Fruit fly (Drosophila melanogaster) whole organism, prepupa: ENCODE results near the gene sphe.

Experiments used
- Blimp-1 ChIP-seq: fragments of 200-800 bp; sonication (Bioruptor generic); optimal IDR thresholded peaks from 3 replicates; lab custom pipeline; 2017; ENCODE audit warnings: missing biosample characterization, missing genetic modification characterization, mild to moderate bottlenecking, moderate library complexity, missing genetic modification reagents
- CG10631 ChIP-seq: fragments of 200-800 bp; sonication (Bioruptor generic); optimal IDR thresholded peaks from 2 replicates; lab custom pipeline; 2016; ENCODE audit warnings: missing biosample characterization, missing genetic modification characterization
- CG11294 ChIP-seq: fragments of 200-800 bp; sonication (Bioruptor generic); IDR thresholded peaks from 2 replicates; pipeline ENCODE4 v1.3.6; 2022; ENCODE audit warnings: missing biosample characterization, missing genetic modification characterization
- CG11902 ChIP-seq: fragments of 200-800 bp; sonication (Bioruptor generic); optimal IDR thresholded peaks from 3 replicates; lab custom pipeline; 2016; ENCODE audit warnings: missing biosample characterization, missing genetic modification characterization
- CG1621 ChIP-seq: fragments of 200-800 bp; sonication (Bioruptor generic); optimal IDR thresholded peaks from 3 replicates; lab custom pipeline; 2018; ENCODE audit warnings: missing biosample characterization, mild to moderate bottlenecking, missing genetic modification characterization
- CG3032 ChIP-seq: fragments of 200-800 bp; optimal IDR thresholded peaks from 2 replicates; lab custom pipeline; 2019; ENCODE audit warnings: missing biosample characterization, mild to moderate bottlenecking, missing genetic modification characterization, moderate library complexity
- CG32006 ChIP-seq: fragments of 200-800 bp; sonication (Bioruptor generic); optimal IDR thresholded peaks from 3 replicates; lab custom pipeline; 2017; ENCODE audit warnings: missing biosample characterization, mild to moderate bottlenecking, missing genetic modification characterization
- CG34406 ChIP-seq: fragments of 200-800 bp; sonication (Bioruptor generic); optimal IDR thresholded peaks from 3 replicates; lab custom pipeline; 2016; ENCODE audit warnings: missing biosample characterization, missing genetic modification characterization
- CG3919 ChIP-seq: fragments of 200-800 bp; sonication (Bioruptor generic); optimal IDR thresholded peaks from 3 replicates; lab custom pipeline; 2016; ENCODE audit warnings: missing biosample characterization, missing genetic modification characterization
- CG4318 ChIP-seq: fragments of 200-800 bp; sonication (Bioruptor generic); optimal IDR thresholded peaks from 3 replicates; lab custom pipeline; 2017; ENCODE audit warnings: missing biosample characterization, mild to moderate bottlenecking, missing genetic modification characterization
- CG6163 ChIP-seq: fragments of 200-800 bp; sonication (Bioruptor generic); IDR thresholded peaks from 3 replicates; pipeline ENCODE4 v1.3.6; 2022; ENCODE audit warnings: missing biosample characterization, missing genetic modification characterization
- CG6792 ChIP-seq: fragments of 200-800 bp; sonication (Bioruptor generic); optimal IDR thresholded peaks from 3 replicates; lab custom pipeline; 2016; ENCODE audit warnings: missing biosample characterization, missing genetic modification characterization
- CG6808 ChIP-seq: fragments of 200-800 bp; sonication (Bioruptor generic); optimal IDR thresholded peaks from 3 replicates; lab custom pipeline; 2017; ENCODE audit warnings: missing biosample characterization, missing genetic modification characterization, mild to moderate bottlenecking, moderate library complexity, missing genetic modification reagents
- CG6854 ChIP-seq: fragments of 200-800 bp; sonication (Bioruptor generic); optimal IDR thresholded peaks from 2 replicates; lab custom pipeline; 2017; ENCODE audit warnings: missing biosample characterization, mild to moderate bottlenecking, missing genetic modification characterization
- CG7368 ChIP-seq: fragments of 200-800 bp; sonication (Bioruptor generic); optimal IDR thresholded peaks from 3 replicates; lab custom pipeline; 2016; ENCODE audit warnings: missing biosample characterization, missing genetic modification characterization
- Eip78C ChIP-seq: fragments of 200-800 bp; sonication (Bioruptor generic); peaks from one replicate; lab custom pipeline; 2016; ENCODE audit warnings: missing biosample characterization, missing genetic modification characterization
- Hr39 ChIP-seq: fragments of 200-800 bp; sonication (Bioruptor generic); optimal IDR thresholded peaks from 2 replicates; lab custom pipeline; 2016; ENCODE audit warnings: missing biosample characterization, missing genetic modification characterization
- Lpt ChIP-seq: fragments of 200-800 bp; sonication (Bioruptor generic); optimal IDR thresholded peaks from 3 replicates; lab custom pipeline; 2016; ENCODE audit warnings: missing biosample characterization, missing genetic modification characterization
- Smox ChIP-seq: fragments of 200-800 bp; sonication (Bioruptor generic); optimal IDR thresholded peaks from 3 replicates; lab custom pipeline; 2016; ENCODE audit warnings: missing biosample characterization, missing genetic modification characterization
- Sox102F ChIP-seq: fragments of 200-800 bp; sonication (Bioruptor generic); optimal IDR thresholded peaks from 2 replicates; lab custom pipeline; 2016; ENCODE audit warnings: missing biosample characterization, mild to moderate bottlenecking, missing genetic modification characterization
- Sox14 ChIP-seq: fragments of 200-800 bp; sonication (Bioruptor generic); optimal IDR thresholded peaks from 3 replicates; lab custom pipeline; 2016; ENCODE audit warnings: missing biosample characterization, missing genetic modification characterization
- acj6 ChIP-seq: fragments of 200-800 bp; sonication (Bioruptor generic); optimal IDR thresholded peaks from 3 replicates; lab custom pipeline; 2016; ENCODE audit warnings: missing biosample characterization, missing genetic modification characterization
- dac ChIP-seq: fragments of 200-800 bp; sonication (Bioruptor generic); optimal IDR thresholded peaks from 2 replicates; lab custom pipeline; 2017; ENCODE audit warnings: missing biosample characterization, mild to moderate bottlenecking, missing genetic modification characterization
- esn ChIP-seq: fragments of 200-800 bp; sonication (Bioruptor generic); optimal IDR thresholded peaks from 2 replicates; lab custom pipeline; 2016; ENCODE audit warnings: missing biosample characterization, mild to moderate bottlenecking, missing genetic modification characterization, moderate library complexity
- fd59A ChIP-seq: fragments of 200-800 bp; sonication (Bioruptor generic); optimal IDR thresholded peaks from 2 replicates; lab custom pipeline; 2017; ENCODE audit warnings: missing biosample characterization, mild to moderate bottlenecking, missing genetic modification characterization, missing genetic modification reagents
- fkh ChIP-seq: fragments of 200-800 bp; sonication (Bioruptor generic); optimal IDR thresholded peaks from 3 replicates; lab custom pipeline; 2017; ENCODE audit warnings: missing biosample characterization, mild to moderate bottlenecking, missing genetic modification characterization, moderate library complexity
- net ChIP-seq: fragments of 200-800 bp; sonication (Bioruptor generic); optimal IDR thresholded peaks from 3 replicates; lab custom pipeline; 2016; ENCODE audit warnings: missing biosample characterization, missing genetic modification characterization
- pdm3 ChIP-seq: fragments of 200-800 bp; sonication (Bioruptor generic); optimal IDR thresholded peaks from 3 replicates; lab custom pipeline; 2016; ENCODE audit warnings: missing biosample characterization, missing genetic modification characterization
- salr ChIP-seq, 2 experiments: fragments of 200-800 bp; sonication (Bioruptor generic); optimal IDR thresholded peaks; 3 replicates each; lab custom pipeline; 2016 to 2018; ENCODE audit warnings: missing biosample characterization in 2 of 2, missing genetic modification characterization in 2 of 2, mild to moderate bottlenecking in 1 of 2
- ss ChIP-seq, 2 experiments: fragments of 200-800 bp; sonication (Bioruptor generic); optimal IDR thresholded peaks; 2 replicates in 1 of 2; 3 replicates in 1 of 2; lab custom pipeline; 2017 to 2018; ENCODE audit warnings: mild to moderate bottlenecking in 2 of 2, missing biosample characterization in 2 of 2, missing genetic modification characterization in 2 of 2, moderate library complexity in 1 of 2
- svp ChIP-seq: fragments of 200-800 bp; sonication (Bioruptor generic); peaks from one replicate; lab custom pipeline; 2016; ENCODE audit warnings: missing biosample characterization, missing genetic modification characterization
- vri ChIP-seq: fragments of 200-800 bp; sonication (Bioruptor generic); optimal IDR thresholded peaks from 3 replicates; lab custom pipeline; 2016; ENCODE audit warnings: missing biosample characterization, mild to moderate bottlenecking, missing genetic modification characterization

sphe gene

dm6 chrX:16718169-16718723 lies 16.5 kb upstream of the sphe start:
- TF ChIP-seq CG6163 (GFP tag; lab: Robert Waterston, UW) (0 out of 3 replicates have a peak, but pooled peaks have one; percentile 31), Eip78C (GFP tag; lab: Kevin White, UChicago) (peak; percentile 53), net (GFP tag; lab: Kevin White, UChicago) (no peak), esn (GFP tag; lab: Kevin White, UChicago) (no peak), svp (GFP tag; lab: Kevin White, UChicago) (peak; percentile 82), CG11902 (no peak), CG3032 (tag; lab: Kevin White, UChicago) (no peak), salr (GFP tag; optimal IDR thresholded peaks at IDR 0.05; lab: Kevin White, UChicago) (no peak)

DNA sequence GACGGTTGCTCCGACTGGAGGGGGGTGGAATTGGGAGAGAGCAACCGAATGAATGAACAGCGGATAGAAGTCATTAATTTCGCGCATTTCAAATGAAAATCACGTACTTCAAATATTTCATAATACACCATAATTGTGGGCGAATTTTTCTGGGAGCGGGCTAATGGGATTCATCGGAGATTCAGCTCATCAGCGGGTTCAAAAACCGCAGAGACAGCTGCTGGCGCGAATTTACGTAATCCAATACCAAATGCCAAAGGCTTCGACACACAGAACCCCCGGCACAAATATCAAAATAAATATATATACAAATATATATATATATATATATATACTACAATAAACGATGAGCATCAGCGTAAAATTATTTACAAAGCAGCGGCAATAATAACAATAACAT lies 14.9 kb upstream of the sphe start:
- peak; percentile 53 for TF ChIP-seq vri (GFP tag; lab: Kevin White, UChicago)
- peak; percentile 81 for TF ChIP-seq svp (GFP tag; lab: Kevin White, UChicago)
- TF ChIP-seq fkh (GFP tag; lab: Kevin White, UChicago): no peak
- TF ChIP-seq CG6808 (GFP tag; lab: Kevin White, UChicago): no peak

- TF ChIP-seq net (GFP tag; lab: Kevin White, UChicago) (no peak), Hr39 (no peak), Smox (GFP tag; lab: Kevin White, UChicago) (no peak), acj6 (GFP tag; lab: Kevin White, UChicago) (no peak), ss (GFP tag; optimal IDR thresholded peaks at IDR 0.05; lab: Kevin White, UChicago) (no peak), CG6163 (GFP tag; lab: Robert Waterston, UW) (no peak), CG34406 (GFP tag; lab: Kevin White, UChicago) (no peak), pdm3 (GFP tag; lab: Kevin White, UChicago) (no peak), CG32006 (GFP tag; lab: Kevin White, UChicago) (no peak), CG1621 (no peak), Eip78C (GFP tag; lab: Kevin White, UChicago) (no peak), CG4318 (no peak), CG11294 (GFP tag; lab: Robert Waterston, UW) (no peak), CG10631 (GFP tag; lab: Kevin White, UChicago) (no peak), CG3919 (GFP tag; lab: Kevin White, UChicago) (no peak), Sox14 (GFP tag; lab: Kevin White, UChicago) (no peak), fd59A (GFP tag; lab: Kevin White, UChicago) (no peak), Blimp-1 (no peak)
Observed at dm6 chrX:16711003-16711402, 9.2 kb upstream of the sphe start, which contains the start of gene CG13008. Gene CG13008 (plus strand): TSS chrX:16711303.

dm6 chrX:16706774-16707173 lies 5.0 kb upstream of the sphe start, which contains the start of gene CG9672:
Gene CG9672 (minus strand): TSS chrX:16706874.
- no peak for TF ChIP-seq CG6792 (GFP tag; lab: Kevin White, UChicago)
- TF ChIP-seq dac: no peak
- TF ChIP-seq fkh (GFP tag; lab: Kevin White, UChicago): no peak
- TF ChIP-seq Lpt: no peak
- no peak for TF ChIP-seq fd59A (GFP tag; lab: Kevin White, UChicago)
- no peak for TF ChIP-seq Sox14 (GFP tag; lab: Kevin White, UChicago)
- no peak for TF ChIP-seq CG11294 (GFP tag; lab: Robert Waterston, UW)
- no peak for TF ChIP-seq Sox102F (GFP tag; lab: Kevin White, UChicago)
- TF ChIP-seq CG10631 (GFP tag; lab: Kevin White, UChicago): no peak
- no peak for TF ChIP-seq CG6854 (GFP tag; lab: Kevin White, UChicago)

- TF ChIP-seq vri (GFP tag; lab: Kevin White, UChicago): peak; percentile 38
- TF ChIP-seq CG7368 (GFP tag; lab: Kevin White, UChicago): no peak
- TF ChIP-seq, all 60 proteins: peak for 1
Observed at dm6 chrX:16703747-16704146, 2.0 kb upstream of the sphe start, which contains the start of the genes CG9673 and CG4653. Gene CG9673 (minus strand): TSS chrX:16703884. Gene CG4653 (plus strand): TSS chrX:16704081.
